Fruit fly (Drosophila melanogaster) Kc167 (cell line): ENCODE data around the gene CG11164.

ENCODE experiments used
- Myc ChIP-seq: fragments of >200 bp; optimal IDR thresholded peaks from 2 replicates; lab custom pipeline; 2017; ENCODE audit warnings: missing external identifiers
- Sin3A ChIP-seq: fragments of >200 bp; optimal IDR thresholded peaks from 2 replicates; lab custom pipeline; 2018; ENCODE audit warnings: missing external identifiers
- h ChIP-seq: fragments of >200 bp; optimal IDR thresholded peaks from 3 replicates; lab custom pipeline; 2018; ENCODE audit warnings: missing external identifiers
- psq ChIP-seq: fragments of >200 bp; optimal IDR thresholded peaks from 2 replicates; lab custom pipeline; 2017; ENCODE audit warnings: missing external identifiers
- ttk ChIP-seq: sonication (Bioruptor generic); optimal IDR thresholded peaks from 2 replicates; lab custom pipeline; 2017; ENCODE audit warnings: missing external identifiers

DNA sequence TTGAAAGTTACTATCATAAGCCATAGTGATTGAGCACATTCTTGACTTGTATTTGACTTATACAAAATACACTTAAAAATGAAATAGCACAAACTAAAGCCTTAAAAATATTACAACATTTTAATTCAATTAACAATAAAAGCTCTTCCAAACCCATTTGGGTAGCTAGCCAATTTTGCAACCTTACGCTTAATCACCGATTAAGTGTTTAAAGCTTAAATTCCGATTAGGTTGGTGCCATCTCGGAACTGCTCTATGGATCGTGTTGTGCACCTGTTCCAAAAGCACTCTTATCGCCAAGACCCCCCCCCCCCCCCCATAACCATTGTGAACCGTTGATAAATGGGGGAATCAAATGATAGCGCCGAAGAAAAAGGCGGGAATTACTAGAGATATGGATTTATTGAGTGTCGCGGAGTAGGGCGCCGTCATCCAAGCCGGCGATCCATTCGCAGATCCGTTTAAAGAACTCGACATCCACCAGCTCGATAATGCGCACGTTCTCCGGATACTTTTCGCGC lies 10.2 kb downstream of the CG11164 start:
- TF ChIP-seq Myc (lab: Kevin White, UChicago) (no peak), psq (lab: Kevin White, UChicago) (no peak), h (no peak), ttk (lab: Kevin White, UChicago) (no peak), Sin3A (lab: Kevin White, UChicago) (no peak)
